Worm (Caenorhabditis elegans) whole organism, L4/young adult: ENCODE measurements around the gene phyh-1.

Source experiments
- W03F9.2 ChIP-seq: fragments of 150-350 bp; optimal IDR thresholded peaks from 2 replicates; lab custom pipeline; 2014; ENCODE audit warnings: missing biosample characterization, missing genetic modification characterization
- dao-5 ChIP-seq: sonication (generic microtip); optimal IDR thresholded peaks from 2 replicates; lab custom pipeline; 2016; ENCODE audit warnings: missing genotype, missing genetic modification characterization, moderate library complexity, missing compliant biosample characterization
- him-1 ChIP-seq: sonication (generic microtip); optimal IDR thresholded peaks from 2 replicates; lab custom pipeline; 2016; ENCODE audit warnings: missing genotype, missing genetic modification reagents, missing genetic modification characterization, missing compliant biosample characterization

DNA sequence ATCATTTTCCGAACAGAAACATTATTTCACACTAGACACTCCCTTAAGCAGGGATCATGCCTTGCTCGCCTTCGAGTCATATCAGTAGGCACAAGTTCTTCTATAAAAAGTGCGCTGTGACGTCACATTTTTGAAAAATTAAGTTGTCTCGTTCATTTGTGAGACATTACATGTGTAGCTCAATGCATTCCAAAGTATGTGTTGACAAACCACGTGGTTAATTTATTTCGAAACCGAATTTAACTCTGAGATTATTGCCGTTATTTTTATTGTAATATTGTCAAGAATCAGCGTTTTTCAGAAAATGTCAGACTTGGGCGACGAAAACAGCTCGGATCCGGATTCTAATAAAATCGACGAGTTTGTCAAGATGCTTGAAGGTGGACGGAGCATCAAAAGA lies 35.3 kb upstream of the phyh-1 start, which contains the start of gene T28F3.5:
- TF ChIP-seq dao-5 (tag; lab: Kevin White, UChicago) (no peak), him-1 (tag; lab: Kevin White, UChicago) (no peak), W03F9.2 (no peak)
